Fruit fly (Drosophila melanogaster): Measurements from ENCODE around the gene Esp.

Gene Esp

DNA sequence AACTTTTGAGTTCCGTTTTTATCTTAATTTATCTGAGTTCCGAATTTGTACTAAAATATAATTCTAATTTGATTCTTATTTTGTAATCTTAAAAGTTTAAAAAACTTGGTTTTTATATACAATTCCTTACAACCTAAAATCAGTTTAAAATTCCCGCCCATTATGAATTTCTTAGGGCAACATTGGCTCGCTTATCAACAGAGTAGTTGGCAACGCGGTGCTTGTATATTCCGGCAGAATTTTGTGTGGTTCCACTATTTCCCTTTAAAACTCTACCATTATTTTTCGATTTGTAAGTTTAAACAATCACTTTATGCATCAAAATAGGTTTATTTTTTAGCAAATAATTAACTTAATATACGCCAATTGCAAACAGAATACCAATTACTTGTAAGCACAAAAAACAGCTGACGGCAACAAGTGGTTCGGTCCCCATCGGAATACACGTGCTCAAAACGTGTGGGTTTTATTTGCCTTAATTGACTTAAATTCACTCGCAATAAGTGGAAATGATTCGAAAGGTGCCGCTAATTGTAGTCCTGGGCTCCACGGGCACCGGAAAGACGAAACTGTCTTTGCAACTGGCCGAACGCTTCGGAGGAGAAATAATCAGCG, 35.2 kb downstream of the Esp start, which contains the start of the genes CG11089 and CG31381 (continued):
- TF ChIP-seq Kr (GFP tag; optimal IDR thresholded peaks at IDR 0.05) (no peak), psq (GFP tag; optimal IDR thresholded peaks at IDR 0.05) (no peak), CG43689 (GFP tag; IDR thresholded peaks at IDR 0.05) (no peak), toy (GFP tag; IDR thresholded peaks at IDR 0.05) (no peak), CG12071 (GFP tag; optimal IDR thresholded peaks at IDR 0.05) (no peak), ttk (GFP tag; IDR thresholded peaks at IDR 0.05) (no peak), phol (tag; optimal IDR thresholded peaks at IDR 0.05) (peak; percentile 21), Dll (GFP tag; IDR thresholded peaks at IDR 0.05; ENCODE audit: partially characterized antibody) (no peak; the same call in 3 of the 4 replicates), org-1 (GFP tag; optimal IDR thresholded peaks at IDR 0.05) (no peak), Ada2b (GFP tag; IDR thresholded peaks at IDR 0.05) (no peak), CG8281 (tag; optimal IDR thresholded peaks at IDR 0.05) (no peak), ato (GFP tag; IDR thresholded peaks at IDR 0.05; ENCODE audit: partially characterized antibody) (no peak), CG7357 (GFP tag; IDR thresholded peaks at IDR 0.05) (no peak), Dek (tag; optimal IDR thresholded peaks at IDR 0.05) (peak; percentile 32), gsb (GFP tag; IDR thresholded peaks at IDR 0.05) (no peak), pzg (GFP tag; optimal IDR thresholded peaks at IDR 0.05) (peak; percentile 50), az2 (GFP tag; optimal IDR thresholded peaks at IDR 0.05) (no peak), Doc3 (GFP tag; IDR thresholded peaks at IDR 0.05; ENCODE audit: partially characterized antibody) (no peak), hkb (optimal IDR thresholded peaks at IDR 0.05) (no peak), hkb (GFP tag; IDR thresholded peaks at IDR 0.05) (no peak), corto (GFP tag; optimal IDR thresholded peaks at IDR 0.05) (no peak), Sry-δ (GFP tag; optimal IDR thresholded peaks at IDR 0.05) (no peak), eve (GFP tag; optimal IDR thresholded peaks at IDR 0.05) (no peak), CG3163 (GFP tag; optimal IDR thresholded peaks at IDR 0.05) (no peak), tap (tag; optimal IDR thresholded peaks at IDR 0.05) (no peak), ewg (GFP tag; optimal IDR thresholded peaks at IDR 0.05) (no peak), lab (GFP tag; optimal IDR thresholded peaks at IDR 0.05) (no peak), CG4854 (GFP tag; optimal IDR thresholded peaks at IDR 0.05) (peak; percentile 97), Bteb2 (GFP tag; optimal IDR thresholded peaks at IDR 0.05) (no peak), her (GFP tag; optimal IDR thresholded peaks at IDR 0.05) (no peak)

DNA sequence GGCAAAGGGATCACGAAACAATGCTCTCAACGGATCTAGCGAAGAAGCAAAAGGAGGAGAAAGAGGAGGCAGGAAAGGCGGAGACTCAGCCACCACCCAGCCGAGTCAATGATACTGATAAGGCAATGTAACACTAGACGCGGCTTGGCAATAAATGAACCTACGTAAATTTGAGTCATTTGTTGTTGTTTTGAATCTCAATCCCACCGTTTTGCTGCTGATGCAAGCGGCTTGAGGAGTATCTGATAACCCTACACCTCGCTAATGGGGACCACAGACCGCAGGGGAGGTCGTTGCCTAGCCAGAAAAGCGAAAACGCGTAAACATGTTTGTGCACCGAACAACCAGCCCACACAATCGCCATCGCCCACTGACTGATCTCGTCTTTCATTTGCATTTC, 36.9 kb downstream of the Esp start:
- TF ChIP-seq CG32532 (GFP tag; IDR thresholded peaks at IDR 0.05): no peak
- TF ChIP-seq Pdp1 (GFP tag; optimal IDR thresholded peaks at IDR 0.05): peak in 1 of 2 experiments; percentile 5
- no peak for TF ChIP-seq CG34376 (GFP tag; optimal IDR thresholded peaks at IDR 0.05)
- TF ChIP-seq Ets97D (GFP tag; optimal IDR thresholded peaks at IDR 0.05): no peak
- TF ChIP-seq slp2 (GFP tag; optimal IDR thresholded peaks at IDR 0.05): no peak
- TF ChIP-seq sr (GFP tag; IDR thresholded peaks at IDR 0.05): peak; percentile 53
- no peak for TF ChIP-seq CG3407 (GFP tag; optimal IDR thresholded peaks at IDR 0.05)
- 0 out of 4 replicates have a peak, but pooled peaks have one; percentile 37 for TF ChIP-seq chinmo (GFP tag; IDR thresholded peaks at IDR 0.05; ENCODE audit: partially characterized antibody)
- no peak for TF ChIP-seq CG11723 (GFP tag; optimal IDR thresholded peaks at IDR 0.05)
- TF ChIP-seq Xrp1 (GFP tag; IDR thresholded peaks at IDR 0.05): no peak
- TF ChIP-seq Sry-β (GFP tag; optimal IDR thresholded peaks at IDR 0.05): no peak
